Fruit fly (Drosophila melanogaster) whole organism, embryonic: ENCODE results near the gene CG17163.

Experiments
- Awh ChIP-seq: fragments of 200-800 bp; sonication (Bioruptor generic); IDR thresholded peaks from 2 replicates; pipeline ENCODE4, ENCODE4 v1.3.6; 2022; ENCODE audit warnings: missing biosample characterization, missing genetic modification characterization
- C15 ChIP-seq: fragments of 200-800 bp; sonication (Bioruptor generic); IDR thresholded peaks from 3 replicates; pipeline ENCODE4 v1.3.6; 2022; ENCODE audit warnings: missing biosample characterization, missing genetic modification characterization
- CG10366 ChIP-seq: fragments of 200-800 bp; sonication (Bioruptor generic); IDR thresholded peaks from 2 replicates; pipeline ENCODE4 v1.3.6; 2022; ENCODE audit warnings: missing biosample characterization, missing genetic modification characterization
- CG11560 ChIP-seq: fragments of 200-800 bp; sonication (Bioruptor generic); IDR thresholded peaks from 3 replicates; pipeline ENCODE4 v1.3.6; 2022; ENCODE audit warnings: missing biosample characterization, missing genetic modification characterization
- CG12104 ChIP-seq: fragments of 200-800 bp; sonication (Bioruptor generic); optimal IDR thresholded peaks from 3 replicates; lab custom pipeline; 2016; ENCODE audit warnings: missing biosample characterization, missing genetic modification characterization
- CG12236 ChIP-seq: fragments of 200-800 bp; sonication (Bioruptor generic); optimal IDR thresholded peaks from 2 replicates; lab custom pipeline; 2016; ENCODE audit warnings: missing biosample characterization, missing genetic modification characterization
- CG14710 ChIP-seq: fragments of 200-800 bp; sonication (Bioruptor generic); optimal IDR thresholded peaks from 3 replicates; lab custom pipeline; 2019; ENCODE audit warnings: missing biosample characterization, mild to moderate bottlenecking, missing genetic modification characterization, moderate library complexity
- CG15073 ChIP-seq: fragments of 200-800 bp; sonication (Bioruptor generic); optimal IDR thresholded peaks from 2 replicates; lab custom pipeline; 2016; ENCODE audit warnings: missing biosample characterization, missing genetic modification characterization
- CG15696 ChIP-seq: fragments of 200-800 bp; sonication (Bioruptor generic); optimal IDR thresholded peaks from 2 replicates; lab custom pipeline; 2019; ENCODE audit warnings: missing biosample characterization, mild to moderate bottlenecking, missing genetic modification characterization, moderate library complexity
- CG17829 ChIP-seq: fragments of 200-800 bp; optimal IDR thresholded peaks from 2 replicates; lab custom pipeline; 2019; ENCODE audit warnings: missing biosample characterization, mild to moderate bottlenecking, missing genetic modification characterization, moderate library complexity
- CG18619 ChIP-seq: fragments of 200-800 bp; sonication (Bioruptor generic); optimal IDR thresholded peaks from 3 replicates; lab custom pipeline; 2017; ENCODE audit warnings: missing biosample characterization, mild to moderate bottlenecking, missing genetic modification characterization
- CG31224 ChIP-seq: fragments of 200-800 bp; sonication (Bioruptor generic); IDR thresholded peaks from 2 replicates; pipeline ENCODE4 v1.3.6; 2022; ENCODE audit warnings: missing biosample characterization, missing genetic modification characterization
- CG3726 ChIP-seq: fragments of 200-800 bp; sonication (Bioruptor generic); IDR thresholded peaks from 3 replicates; pipeline ENCODE4, ENCODE4 v1.3.6; 2022; ENCODE audit warnings: missing biosample characterization, missing genetic modification characterization
- CG3847 ChIP-seq: fragments of 200-800 bp; sonication (Bioruptor generic); IDR thresholded peaks from 2 replicates; pipeline ENCODE4 v1.3.6; 2022; ENCODE audit warnings: missing biosample characterization, missing genetic modification characterization
- CG42726 ChIP-seq: fragments of 200-800 bp; sonication (Bioruptor generic); IDR thresholded peaks from 2 replicates; pipeline ENCODE4 v1.3.6; 2022; ENCODE audit warnings: missing biosample characterization, missing genetic modification characterization; ENCODE audit not compliant: partially characterized antibody
- CG4730 ChIP-seq: fragments of 200-800 bp; sonication (Bioruptor generic); IDR thresholded peaks from 2 replicates; pipeline ENCODE4 v1.3.6; 2022; ENCODE audit warnings: missing biosample characterization, missing genetic modification characterization
- CG6791 ChIP-seq: fragments of 200-800 bp; sonication (Bioruptor generic); IDR thresholded peaks from 3 replicates; pipeline ENCODE4 v1.3.6; 2022; ENCODE audit warnings: missing biosample characterization, missing genetic modification characterization; ENCODE audit not compliant: partially characterized antibody
- CG7271 ChIP-seq: fragments of 200-800 bp; sonication (Bioruptor generic); optimal IDR thresholded peaks from 2 replicates; lab custom pipeline; 2018; ENCODE audit warnings: missing biosample characterization, mild to moderate bottlenecking, missing genetic modification characterization, moderate library complexity
- CG8388 ChIP-seq: fragments of 200-800 bp; sonication (Bioruptor generic); optimal IDR thresholded peaks from 2 replicates; lab custom pipeline; 2019; ENCODE audit warnings: missing biosample characterization, mild to moderate bottlenecking, missing genetic modification characterization, moderate library complexity
- CG8924 ChIP-seq: fragments of 200-800 bp; optimal IDR thresholded peaks from 3 replicates; lab custom pipeline; 2019; ENCODE audit warnings: missing biosample characterization, mild to moderate bottlenecking, missing genetic modification characterization, moderate library complexity
- CG9437 ChIP-seq: fragments of 200-800 bp; sonication (Bioruptor generic); optimal IDR thresholded peaks from 2 replicates; lab custom pipeline; 2018; ENCODE audit warnings: missing biosample characterization, mild to moderate bottlenecking, missing genetic modification characterization
- HLH4C ChIP-seq: fragments of 200-800 bp; sonication (Bioruptor generic); IDR thresholded peaks from 3 replicates; pipeline ENCODE4 v1.3.6; 2022; ENCODE audit warnings: missing biosample characterization, missing genetic modification characterization; ENCODE audit not compliant: partially characterized antibody
- Lhr ChIP-seq: fragments of 200-800 bp; sonication (Bioruptor generic); optimal IDR thresholded peaks from 3 replicates; lab custom pipeline; 2017; ENCODE audit warnings: mild to moderate bottlenecking, missing biosample characterization, missing genetic modification reagents, missing genetic modification characterization
- Mad ChIP-seq: fragments of 200-800 bp; sonication (Bioruptor generic); optimal IDR thresholded peaks from 2 replicates; lab custom pipeline; 2016; ENCODE audit warnings: missing biosample characterization, missing genetic modification characterization
- Med ChIP-seq: fragments of 200-800 bp; sonication (Bioruptor generic); peaks from one replicate; lab custom pipeline; 2016; ENCODE audit warnings: missing biosample characterization, missing genetic modification characterization, mild to moderate bottlenecking, inconsistent platforms, moderate library complexity
- PHDP ChIP-seq: fragments of 200-800 bp; sonication (Bioruptor generic); optimal IDR thresholded peaks from 3 replicates; lab custom pipeline; 2018; ENCODE audit warnings: missing biosample characterization, mild to moderate bottlenecking, missing genetic modification characterization, moderate library complexity
- Scr ChIP-seq: fragments of 200-800 bp; sonication (Bioruptor generic); IDR thresholded peaks from 2 replicates; pipeline ENCODE4 v1.3.6; 2022; ENCODE audit warnings: missing biosample characterization, missing genetic modification characterization; ENCODE audit not compliant: partially characterized antibody
- ash1 ChIP-seq: fragments of 200-800 bp; sonication (Bioruptor generic); optimal IDR thresholded peaks from 2 replicates; lab custom pipeline; 2018; ENCODE audit warnings: missing biosample characterization, mild to moderate bottlenecking, missing genetic modification characterization
- bowl ChIP-seq: fragments of 200-800 bp; sonication (Bioruptor generic); IDR thresholded peaks from 2 replicates; pipeline ENCODE4 v1.3.6; 2022; ENCODE audit warnings: missing biosample characterization, missing genetic modification characterization
- cas ChIP-seq: fragments of 200-800 bp; sonication (Bioruptor generic); IDR thresholded peaks from 2 replicates; pipeline ENCODE4 v1.3.6; 2022; ENCODE audit warnings: missing biosample characterization, missing genetic modification characterization
- ci ChIP-seq: fragments of 200-800 bp; sonication (Bioruptor generic); IDR thresholded peaks from 3 replicates; pipeline ENCODE4 v1.3.6; 2022; ENCODE audit warnings: missing biosample characterization, missing genetic modification characterization
- crp ChIP-seq, 2 experiments: fragments of 200-800 bp; sonication (Bioruptor generic); optimal IDR thresholded peaks; 2 replicates in 1 of 2; 3 replicates in 1 of 2; lab custom pipeline; 2017; ENCODE audit warnings: missing biosample characterization in 2 of 2, missing genetic modification characterization in 2 of 2, mild to moderate bottlenecking in 1 of 2, moderate library complexity in 1 of 2
- cwo ChIP-seq: fragments of 200-800 bp; sonication (Bioruptor generic); optimal IDR thresholded peaks from 3 replicates; lab custom pipeline; 2017; ENCODE audit warnings: missing biosample characterization, missing genetic modification characterization, mild to moderate bottlenecking, moderate library complexity, missing genetic modification reagents
- grau ChIP-seq: fragments of 200-800 bp; optimal IDR thresholded peaks from 3 replicates; lab custom pipeline; 2019; ENCODE audit warnings: missing biosample characterization, mild to moderate bottlenecking, missing genetic modification characterization, moderate library complexity
- grn ChIP-seq: fragments of 200-800 bp; sonication (Bioruptor generic); optimal IDR thresholded peaks from 3 replicates; lab custom pipeline; 2017; ENCODE audit warnings: missing biosample characterization, missing genetic modification characterization
- gro ChIP-seq: fragments of 200-800 bp; sonication (Bioruptor generic); optimal IDR thresholded peaks from 2 replicates; lab custom pipeline; 2016; ENCODE audit warnings: missing biosample characterization, missing genetic modification characterization
- h ChIP-seq: fragments of >200 bp; optimal IDR thresholded peaks from 2 replicates; lab custom pipeline; 2017
- her ChIP-seq: fragments of 200-800 bp; sonication (Bioruptor generic); optimal IDR thresholded peaks from 2 replicates; lab custom pipeline; 2016; ENCODE audit warnings: missing biosample characterization, missing genetic modification characterization
- kni ChIP-seq: fragments of 200-800 bp; sonication (Bioruptor generic); optimal IDR thresholded peaks from 3 replicates; lab custom pipeline; 2017; ENCODE audit warnings: mild to moderate bottlenecking, missing biosample characterization, missing genetic modification reagents, missing genetic modification characterization
- nerfin-2 ChIP-seq: fragments of 200-800 bp; sonication (Bioruptor generic); IDR thresholded peaks from 2 replicates; pipeline ENCODE4 v1.3.6; 2022; ENCODE audit warnings: missing biosample characterization, missing genetic modification characterization; ENCODE audit not compliant: partially characterized antibody
- org-1 ChIP-seq: fragments of 200-800 bp; sonication (Bioruptor generic); optimal IDR thresholded peaks from 2 replicates; lab custom pipeline; 2017; ENCODE audit warnings: missing biosample characterization, missing genetic modification characterization
- peb ChIP-seq: fragments of 200-800 bp; sonication (Bioruptor generic); IDR thresholded peaks from 2 replicates; pipeline ENCODE4 v1.3.6; 2022; ENCODE audit warnings: missing biosample characterization, missing genetic modification characterization
- prd ChIP-seq, 3 experiments: fragments of >200 bp in 2 of 3; fragments of 200-800 bp in 1 of 3; sonication (Bioruptor generic) in 1 of 3; optimal IDR thresholded peaks in 2 of 3; IDR thresholded peaks in 1 of 3; 2 replicates in 2 of 3; 3 replicates in 1 of 3; pipeline versions ENCODE4 v1.3.6 to Lab custom; 2017 to 2022; ENCODE audit warnings: missing biosample characterization in 1 of 3, missing genetic modification characterization in 1 of 3
- repo ChIP-seq: fragments of 200-800 bp; sonication (Bioruptor generic); optimal IDR thresholded peaks from 2 replicates; lab custom pipeline; 2016; ENCODE audit warnings: missing biosample characterization, missing genetic modification characterization
- row ChIP-seq: fragments of 200-800 bp; sonication (Bioruptor generic); IDR thresholded peaks from 3 replicates; pipeline ENCODE4 v1.3.6; 2022; ENCODE audit warnings: missing biosample characterization, missing genetic modification characterization
- scrt ChIP-seq: fragments of 200-800 bp; sonication (Bioruptor generic); optimal IDR thresholded peaks from 2 replicates; lab custom pipeline; 2018; ENCODE audit warnings: missing biosample characterization, mild to moderate bottlenecking, missing genetic modification characterization, moderate library complexity
- sug ChIP-seq: fragments of 200-800 bp; optimal IDR thresholded peaks from 2 replicates; lab custom pipeline; 2019; ENCODE audit warnings: missing biosample characterization, mild to moderate bottlenecking, missing genetic modification characterization, moderate library complexity
- tna ChIP-seq: fragments of 200-800 bp; sonication (Bioruptor generic); IDR thresholded peaks from 2 replicates; pipeline ENCODE4 v1.3.6; 2022; ENCODE audit warnings: missing biosample characterization, missing genetic modification characterization; ENCODE audit not compliant: partially characterized antibody
- vnd ChIP-seq: fragments of 200-800 bp; sonication (Bioruptor generic); IDR thresholded peaks from 3 replicates; pipeline ENCODE4 v1.3.6; 2022; ENCODE audit warnings: missing biosample characterization, missing genetic modification characterization; ENCODE audit not compliant: partially characterized antibody

The CG17163 gene

DNA sequence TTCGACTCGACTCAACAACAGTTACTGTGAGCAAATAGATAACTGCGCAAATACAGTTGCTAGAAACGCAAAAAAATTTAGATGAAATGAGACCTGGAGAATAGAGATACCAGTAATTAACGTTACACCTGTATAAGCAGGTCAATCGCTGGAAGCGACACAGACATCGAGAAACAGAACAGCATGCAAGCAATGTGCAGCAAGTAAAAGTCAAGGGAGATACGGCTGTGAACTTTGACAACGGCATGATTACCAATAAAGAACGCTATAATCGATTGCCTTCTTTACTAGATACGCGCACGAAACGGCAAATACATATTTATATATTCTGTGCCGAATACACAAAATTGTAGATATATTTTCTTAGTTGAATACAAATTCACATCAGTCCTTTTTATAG lies 8.8 kb upstream of the CG17163 start:
- TF ChIP-seq CG3847 (GFP tag; lab: Robert Waterston, UW) (no peak), Med (GFP tag; lab: Kevin White, UChicago) (no peak), CG42726 (GFP tag; lab: Robert Waterston, UW) (no peak), CG15073 (GFP tag; lab: Kevin White, UChicago) (no peak), ash1 (no peak), peb (GFP tag; lab: Robert Waterston, UW) (no peak), row (GFP tag; lab: Robert Waterston, UW) (no peak), cas (GFP tag; lab: Robert Waterston, UW) (no peak), CG14710 (tag; lab: Kevin White, UChicago) (no peak), HLH4C (GFP tag; lab: Robert Waterston, UW) (no peak), grn (GFP tag; lab: Kevin White, UChicago) (no peak), her (GFP tag; lab: Kevin White, UChicago) (no peak)

DNA sequence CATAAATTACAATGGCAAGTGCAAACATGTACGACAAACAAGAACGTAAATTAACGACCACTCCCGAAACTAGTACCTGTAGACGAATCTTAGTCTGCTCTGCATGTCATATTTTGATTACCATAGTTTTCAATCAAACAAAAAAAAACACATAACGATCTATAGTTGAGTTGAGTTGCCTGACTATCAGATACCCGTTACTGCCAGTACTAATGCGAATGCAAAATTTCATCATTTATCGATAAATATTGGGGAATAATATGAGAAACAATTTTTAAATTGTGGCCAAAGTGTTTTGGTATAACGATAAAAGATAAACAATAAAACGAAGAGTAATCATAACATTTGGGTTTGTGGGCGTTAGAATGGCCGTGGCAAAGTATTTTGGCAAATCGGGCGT lies 8.0 kb upstream of the CG17163 start:
- TF ChIP-seq CG12104 (GFP tag; lab: Kevin White, UChicago) = no peak
- no peak for TF ChIP-seq CG11560 (tag; lab: Robert Waterston, UW)
- TF ChIP-seq nerfin-2 (GFP tag; lab: Robert Waterston, UW) = peak; percentile 52; the same call in 1 of the 2 replicates
- no peak for TF ChIP-seq grau
- no peak for TF ChIP-seq C15
- TF ChIP-seq CG12236 (GFP tag; lab: Kevin White, UChicago) = no peak
- no peak for TF ChIP-seq CG42726 (GFP tag; lab: Robert Waterston, UW)
- TF ChIP-seq gro = no peak
- no peak for TF ChIP-seq repo (GFP tag; lab: Kevin White, UChicago)
- TF ChIP-seq Awh (GFP tag; lab: Robert Waterston, UW) = no peak
- no peak for TF ChIP-seq org-1 (GFP tag; lab: Kevin White, UChicago)
- no peak for TF ChIP-seq CG10366 (GFP tag; lab: Robert Waterston, UW)
- TF ChIP-seq CG9437 (GFP tag; lab: Kevin White, UChicago) = no peak
- TF ChIP-seq crp (GFP tag; optimal IDR thresholded peaks at IDR 0.05; lab: Kevin White, UChicago) = no peak
- TF ChIP-seq h (lab: Kevin White, UChicago) = no peak
- TF ChIP-seq CG3726 (GFP tag; lab: Robert Waterston, UW) = no peak
- TF ChIP-seq cwo (GFP tag; lab: Kevin White, UChicago) = no peak
- TF ChIP-seq bowl = no peak
- no peak for TF ChIP-seq CG15696 (tag; lab: Kevin White, UChicago)
- no peak for TF ChIP-seq scrt (GFP tag; lab: Kevin White, UChicago)
- no peak for TF ChIP-seq CG4730 (GFP tag; lab: Robert Waterston, UW)
- TF ChIP-seq sug (tag; lab: Kevin White, UChicago) = no peak
- peak; percentile 34; the same call in 1 of the 2 replicates for TF ChIP-seq tna (GFP tag; lab: Robert Waterston, UW)
- TF ChIP-seq Scr (GFP tag; lab: Robert Waterston, UW) = peak; percentile 30; the same call in 1 of the 2 replicates
- no peak for TF ChIP-seq CG18619
- no peak for TF ChIP-seq kni (GFP tag; lab: Kevin White, UChicago)
- TF ChIP-seq vnd (GFP tag; lab: Robert Waterston, UW) = no peak
- no peak for TF ChIP-seq prd (optimal IDR thresholded peaks at IDR 0.05; lab: Kevin White, UChicago)
- TF ChIP-seq prd (GFP tag; IDR thresholded peaks at IDR 0.05; lab: Robert Waterston, UW) = no peak
- TF ChIP-seq ci (GFP tag; lab: Robert Waterston, UW) = no peak
- no peak for TF ChIP-seq CG7271
- no peak for TF ChIP-seq CG17829 (tag; lab: Kevin White, UChicago)
- TF ChIP-seq CG8388 = no peak
- TF ChIP-seq CG31224 (GFP tag; lab: Robert Waterston, UW) = no peak
- no peak for TF ChIP-seq PHDP
- TF ChIP-seq CG8924 (tag; lab: Kevin White, UChicago) = no peak
- peak; percentile 49; the same call in 1 of the 3 replicates for TF ChIP-seq CG6791
- TF ChIP-seq Mad (GFP tag; lab: Kevin White, UChicago) = no peak
- no peak for TF ChIP-seq Lhr (GFP tag; lab: Kevin White, UChicago)
